Worm (Caenorhabditis elegans): ENCODE measurements around the gene clec-208.
A peak's percentile ranks its signal among the peaks of the same experiment; 100 is the strongest.

Gene clec-208

DNA sequence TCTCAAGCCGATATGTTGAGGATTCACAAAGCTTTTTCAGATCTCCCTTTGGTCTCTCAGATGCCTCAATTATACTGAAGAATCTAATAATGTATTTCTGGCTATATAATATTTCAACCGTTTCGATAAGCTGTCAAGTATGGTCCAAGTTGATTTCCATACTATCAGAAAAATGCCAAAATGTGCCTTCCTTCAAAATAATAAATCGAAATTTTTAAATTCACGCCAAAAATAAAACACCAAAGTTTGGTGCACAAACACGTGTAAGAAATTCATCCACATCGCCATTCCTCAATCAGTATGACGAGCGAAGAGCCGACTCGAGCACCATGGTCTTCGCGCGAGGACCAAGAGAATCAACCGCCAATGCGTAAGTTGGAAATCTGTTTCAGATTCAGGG is 21.8 kb downstream of the clec-208 start, which contains the start of gene F22F7.11:
F22F7.11 (plus strand) TSS at position 301 of the 400 bp plus-strand sequence.
- TF ChIP-seq dmd-4 (tag; optimal IDR thresholded peaks at IDR 0.05): no peak
- TF ChIP-seq nhr-129 (tag; optimal IDR thresholded peaks at IDR 0.05): no peak
- TF ChIP-seq skn-1 (tag; optimal IDR thresholded peaks at IDR 0.05): no peak

DNA sequence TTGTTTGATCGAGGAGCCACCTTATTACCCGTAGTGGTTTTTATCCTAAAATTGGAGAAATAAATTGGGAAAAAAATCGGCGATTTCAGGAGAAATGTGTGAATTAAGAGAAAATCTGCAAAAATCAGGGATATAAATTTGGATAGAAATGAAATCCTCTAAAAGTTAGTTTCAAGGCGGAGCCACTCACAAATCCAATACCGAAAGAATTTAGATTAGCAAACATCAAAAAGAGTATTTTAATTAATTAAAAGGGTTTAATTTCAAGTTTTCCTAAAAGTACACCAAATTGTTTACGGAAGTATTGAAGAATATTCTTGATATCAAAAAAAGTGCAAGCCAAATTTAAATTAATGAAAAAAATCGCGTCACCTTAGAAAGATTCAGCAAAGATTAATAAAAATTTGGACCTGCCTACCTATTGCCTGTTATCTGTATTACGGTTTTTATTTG is 24.2 kb downstream of the clec-208 start, which contains the start of gene F22F7.8:
F22F7.8 (minus strand) TSS at position 51 of the 453 bp plus-strand sequence.
- no peak for TF ChIP-seq mbf-1 (tag; optimal IDR thresholded peaks at IDR 0.05)
- no peak for TF ChIP-seq ztf-11 (tag; optimal IDR thresholded peaks at IDR 0.05)
- TF ChIP-seq lin-13 (GFP tag; optimal IDR thresholded peaks at IDR 0.05): no peak
- TF ChIP-seq peb-1 (tag; optimal IDR thresholded peaks at IDR 0.05): no peak
- no peak for TF ChIP-seq nhr-129 (tag; optimal IDR thresholded peaks at IDR 0.05)
- no peak for TF ChIP-seq aly-2 (tag; optimal IDR thresholded peaks at IDR 0.05)
- TF ChIP-seq ceh-16 (tag; optimal IDR thresholded peaks at IDR 0.05): no peak
- TF ChIP-seq skn-1 (tag; optimal IDR thresholded peaks at IDR 0.05): no peak
- no peak for TF ChIP-seq mab-5 (tag; optimal IDR thresholded peaks at IDR 0.05)
- no peak for TF ChIP-seq ama-1 (optimal IDR thresholded peaks at IDR 0.05)
- no peak for TF ChIP-seq C34F6.9 (tag; optimal IDR thresholded peaks at IDR 0.05)
- TF ChIP-seq unc-39 (tag; optimal IDR thresholded peaks at IDR 0.05): no peak
- TF ChIP-seq alr-1 (tag; optimal IDR thresholded peaks at IDR 0.05): no peak
- TF ChIP-seq elt-3 (tag; optimal IDR thresholded peaks at IDR 0.05): no peak

DNA sequence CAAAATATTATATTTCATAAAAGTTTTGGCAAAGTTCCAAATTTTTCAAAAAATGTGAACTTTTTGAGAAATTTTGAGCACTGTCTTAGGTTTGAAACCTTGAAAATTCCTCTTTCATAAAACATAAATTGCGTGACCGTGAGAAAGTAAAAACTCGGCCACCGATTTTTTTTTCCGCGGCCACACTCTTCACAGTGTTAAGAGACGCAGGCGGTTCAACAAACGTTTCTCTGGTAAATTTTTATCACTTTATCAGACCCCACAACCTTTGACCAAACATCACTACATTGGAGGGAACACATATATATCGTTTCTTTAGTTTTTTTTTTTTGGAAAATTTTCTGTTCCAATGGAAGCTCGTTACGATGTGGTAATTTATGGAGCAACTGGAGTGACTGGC is 24.8 kb downstream of the clec-208 start, which contains the start of gene F22F7.2:
F22F7.2 (plus strand) TSS at position 266 of the 400 bp plus-strand sequence.
- TF ChIP-seq crh-2 (tag; optimal IDR thresholded peaks at IDR 0.05) (peak; percentile 14), sma-9 (GFP tag; optimal IDR thresholded peaks at IDR 0.05) (peak; percentile 16), sma-9 (tag; optimal IDR thresholded peaks at IDR 0.05) (no peak), fos-1 (tag; optimal IDR thresholded peaks at IDR 0.05) (no peak)

DNA sequence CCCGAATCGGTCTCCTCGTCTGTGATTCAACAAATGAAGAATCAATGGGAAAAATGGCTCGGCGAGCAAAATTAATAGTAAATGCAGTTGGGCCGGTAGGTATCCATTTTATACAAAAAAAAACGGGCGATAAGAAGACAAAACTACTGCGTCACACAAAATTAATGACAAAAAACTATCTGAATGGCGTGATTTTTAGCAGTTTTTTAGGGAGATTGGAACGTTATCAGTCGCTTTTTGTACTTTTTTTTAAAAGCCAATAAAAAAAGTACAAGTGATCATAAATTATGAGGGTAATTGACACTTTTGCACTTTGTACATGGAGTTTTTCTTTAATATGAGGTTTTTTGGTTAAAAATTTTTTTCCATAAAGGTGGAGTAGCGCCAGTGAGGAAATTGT is 25.4 kb downstream of the clec-208 start:
- peak; percentile 7 for TF ChIP-seq fos-1 (tag; optimal IDR thresholded peaks at IDR 0.05)
- TF ChIP-seq ztf-1 (GFP tag; conservative IDR thresholded peaks at IDR 0.05): no peak

DNA sequence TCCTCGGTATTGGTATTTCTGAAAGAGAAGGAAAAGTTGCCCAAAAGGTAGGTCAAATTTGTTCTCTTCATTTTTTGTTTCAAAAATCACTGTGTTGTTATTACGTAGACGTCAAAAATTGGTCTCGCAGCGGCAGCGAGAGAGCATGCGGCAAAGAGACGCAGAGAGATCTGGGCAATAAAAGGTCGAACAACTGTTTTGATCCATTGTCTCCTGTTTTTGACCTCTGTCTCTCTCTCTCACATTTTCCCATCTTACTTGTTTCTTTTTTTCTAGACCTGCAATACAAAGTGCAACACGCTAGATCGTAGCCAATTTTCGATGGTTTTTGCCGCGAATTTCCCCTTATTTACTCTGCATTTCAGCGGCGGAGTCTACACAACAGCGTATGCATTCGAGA is 28.8 kb downstream of the clec-208 start:
- TF ChIP-seq blmp-1 (tag; optimal IDR thresholded peaks at IDR 0.05; ENCODE audit: insufficient read depth): no peak
- TF ChIP-seq ama-1 (optimal IDR thresholded peaks at IDR 0.05): no peak
- peak; percentile 51 for TF ChIP-seq nhr-129 (tag; optimal IDR thresholded peaks at IDR 0.05)
- no peak for TF ChIP-seq nhr-21 (tag; optimal IDR thresholded peaks at IDR 0.05)
- no peak for TF ChIP-seq nhr-11 (tag; optimal IDR thresholded peaks at IDR 0.05)
- no peak for TF ChIP-seq lin-13 (GFP tag; optimal IDR thresholded peaks at IDR 0.05)

DNA sequence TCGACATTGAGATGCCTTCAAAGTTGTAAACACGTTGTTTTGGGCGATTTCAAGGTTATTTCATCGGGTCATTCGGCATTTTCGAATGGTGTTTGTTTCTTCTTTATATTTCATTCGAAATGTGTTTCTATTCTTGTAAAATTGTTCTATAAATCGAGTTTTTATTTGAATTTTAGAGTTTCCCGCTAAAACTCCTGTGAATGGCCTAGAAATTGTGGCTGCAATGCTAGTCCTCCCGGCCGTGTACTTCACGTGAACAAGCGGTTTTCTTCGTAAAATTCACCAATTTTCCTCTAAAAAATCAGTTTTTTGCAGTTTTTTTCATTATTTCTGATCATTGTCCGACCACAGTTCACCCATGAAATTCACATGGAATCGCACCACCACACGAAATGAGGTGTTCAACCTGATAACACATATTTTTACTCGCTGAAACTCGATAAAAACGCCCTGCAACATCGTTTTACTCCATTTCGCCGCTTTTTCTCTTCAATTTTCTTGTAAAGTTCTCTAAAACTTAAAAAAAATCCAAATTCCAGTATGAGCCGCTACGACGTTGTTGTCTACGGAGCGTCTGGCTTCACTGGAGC is 29.3 kb downstream of the clec-208 start, which contains the start of gene ldp-1:
ldp-1 (plus strand) TSS at position 540 of the 590 bp plus-strand sequence.
- TF ChIP-seq lin-39 (tag; optimal IDR thresholded peaks at IDR 0.05) (no peak), egl-27 (tag; optimal IDR thresholded peaks at IDR 0.05) (peak; percentile 30), F13H6.1 (tag; optimal IDR thresholded peaks at IDR 0.05) (peak; percentile 70), unc-55 (GFP tag; optimal IDR thresholded peaks at IDR 0.05) (peak; percentile 64), crh-2 (tag; optimal IDR thresholded peaks at IDR 0.05) (peak; percentile 60), peb-1 (tag; optimal IDR thresholded peaks at IDR 0.05) (no peak), skn-1 (tag; optimal IDR thresholded peaks at IDR 0.05) (no peak), sma-3 (GFP tag; optimal IDR thresholded peaks at IDR 0.05) (peak; percentile 63), nhr-10 (tag; optimal IDR thresholded peaks at IDR 0.05) (no peak), nhr-12 (tag; optimal IDR thresholded peaks at IDR 0.05) (no peak), elt-1 (tag; optimal IDR thresholded peaks at IDR 0.05) (no peak), C34F6.9 (tag; optimal IDR thresholded peaks at IDR 0.05) (peak; percentile 62), nhr-6 (tag; optimal IDR thresholded peaks at IDR 0.05) (peak; percentile 39), sma-9 (GFP tag; optimal IDR thresholded peaks at IDR 0.05) (peak; percentile 87), sma-9 (tag; optimal IDR thresholded peaks at IDR 0.05) (no peak), dmd-4 (tag; optimal IDR thresholded peaks at IDR 0.05) (no peak), unc-62 (GFP tag; optimal IDR thresholded peaks at IDR 0.05) (no peak), lin-13 (GFP tag; optimal IDR thresholded peaks at IDR 0.05) (peak; percentile 48), gmeb-1 (tag; optimal IDR thresholded peaks at IDR 0.05) (peak; percentile 88), mab-5 (tag; optimal IDR thresholded peaks at IDR 0.05) (no peak), nhr-25 (tag; optimal IDR thresholded peaks at IDR 0.05) (peak; percentile 19), sem-4 (tag; optimal IDR thresholded peaks at IDR 0.05) (peak; percentile 11), lsy-2 (tag; optimal IDR thresholded peaks at IDR 0.05) (peak; percentile 52 to 81), alr-1 (tag; optimal IDR thresholded peaks at IDR 0.05) (no peak), snpc-4 (tag; optimal IDR thresholded peaks at IDR 0.05) (peak; percentile 23), nhr-21 (tag; optimal IDR thresholded peaks at IDR 0.05) (peak; percentile 12)

All from whole organism, L2 larva.